Fruit fly (Drosophila melanogaster) whole organism, pupa: ENCODE data around the gene CG6409.

Source experiments
- CG10348 ChIP-seq: fragments of 200-800 bp; sonication (Bioruptor generic); IDR thresholded peaks from 2 replicates; pipeline ENCODE4 v1.3.6; 2022; ENCODE audit warnings: missing biosample characterization, missing genetic modification characterization
- CG12605 ChIP-seq: fragments of 200-800 bp; sonication (Bioruptor generic); IDR thresholded peaks from 2 replicates; pipeline ENCODE4 v1.3.6; 2022; ENCODE audit warnings: missing biosample characterization, missing genetic modification characterization
- CG13204 ChIP-seq: fragments of 200-800 bp; sonication (Bioruptor generic); optimal IDR thresholded peaks from 2 replicates; lab custom pipeline; 2018; ENCODE audit warnings: missing biosample characterization, mild to moderate bottlenecking, missing genetic modification characterization, moderate library complexity
- CG14655 ChIP-seq: fragments of 200-800 bp; sonication (Bioruptor generic); optimal IDR thresholded peaks from 3 replicates; lab custom pipeline; 2017; ENCODE audit warnings: mild to moderate bottlenecking, missing biosample characterization, missing genetic modification reagents, missing genetic modification characterization
- CG15710 ChIP-seq: fragments of 200-800 bp; sonication (Bioruptor generic); optimal IDR thresholded peaks from 2 replicates; lab custom pipeline; 2018; ENCODE audit warnings: missing biosample characterization, mild to moderate bottlenecking, missing genetic modification characterization, moderate library complexity
- CG17806 ChIP-seq: fragments of 200-800 bp; sonication (Bioruptor generic); optimal IDR thresholded peaks from 2 replicates; lab custom pipeline; 2018; ENCODE audit warnings: missing biosample characterization, mild to moderate bottlenecking, missing genetic modification characterization, moderate library complexity
- CG32121 ChIP-seq: fragments of 200-800 bp; sonication (Bioruptor generic); IDR thresholded peaks from 2 replicates; pipeline ENCODE4 v1.3.6; 2022; ENCODE audit warnings: missing biosample characterization, missing genetic modification characterization
- CG34367 ChIP-seq: fragments of 200-800 bp; sonication (Bioruptor generic); optimal IDR thresholded peaks from 2 replicates; lab custom pipeline; 2018; ENCODE audit warnings: missing biosample characterization, mild to moderate bottlenecking, missing genetic modification characterization
- CG4496 ChIP-seq: fragments of 200-800 bp; sonication (Bioruptor generic); IDR thresholded peaks from 3 replicates; pipeline ENCODE4 v1.3.6; 2022; ENCODE audit warnings: missing biosample characterization, missing genetic modification characterization
- CG8159 ChIP-seq: fragments of 200-800 bp; sonication (Bioruptor generic); optimal IDR thresholded peaks from 3 replicates; lab custom pipeline; 2018; ENCODE audit warnings: missing biosample characterization, mild to moderate bottlenecking, missing genetic modification characterization, moderate library complexity
- CG8301 ChIP-seq: fragments of 200-800 bp; sonication (Bioruptor generic); optimal IDR thresholded peaks from 2 replicates; lab custom pipeline; 2018; ENCODE audit warnings: missing biosample characterization, mild to moderate bottlenecking, missing genetic modification characterization
- CG9948 ChIP-seq: fragments of 200-800 bp; sonication (Bioruptor generic); optimal IDR thresholded peaks from 2 replicates; lab custom pipeline; 2018; ENCODE audit warnings: missing biosample characterization, mild to moderate bottlenecking, missing genetic modification characterization, moderate library complexity
- D1 ChIP-seq: fragments of 200-800 bp; sonication (Bioruptor generic); optimal IDR thresholded peaks from 2 replicates; lab custom pipeline; 2018; ENCODE audit warnings: missing biosample characterization, mild to moderate bottlenecking, missing genetic modification characterization, moderate library complexity
- EcR ChIP-seq: fragments of 200-800 bp; sonication (Bioruptor generic); optimal IDR thresholded peaks from 3 replicates; lab custom pipeline; 2019; ENCODE audit warnings: missing biosample characterization, missing genetic modification characterization, mild to moderate bottlenecking, moderate library complexity, missing genetic modification reagents
- Ets98B ChIP-seq: fragments of 200-800 bp; sonication (Bioruptor generic); IDR thresholded peaks from 2 replicates; pipeline ENCODE4 v1.3.6; 2022; ENCODE audit warnings: missing biosample characterization, missing genetic modification characterization
- Pif1A ChIP-seq: fragments of 200-800 bp; sonication (Bioruptor generic); optimal IDR thresholded peaks from 3 replicates; lab custom pipeline; 2016; ENCODE audit warnings: missing biosample characterization, missing genetic modification characterization
- Pif1B ChIP-seq: fragments of 200-800 bp; sonication (Bioruptor generic); optimal IDR thresholded peaks from 3 replicates; lab custom pipeline; 2016; ENCODE audit warnings: missing biosample characterization, missing genetic modification characterization
- Snoo ChIP-seq: fragments of 200-800 bp; sonication (Bioruptor generic); optimal IDR thresholded peaks from 3 replicates; lab custom pipeline; 2017; ENCODE audit warnings: missing biosample characterization, mild to moderate bottlenecking, missing genetic modification characterization, inconsistent platforms
- fd96Ca ChIP-seq: fragments of 200-800 bp; sonication (Bioruptor generic); IDR thresholded peaks from 3 replicates; pipeline ENCODE4 v1.3.6; 2022; ENCODE audit warnings: missing biosample characterization, missing genetic modification characterization
- gl ChIP-seq: fragments of 200-800 bp; sonication (Bioruptor generic); optimal IDR thresholded peaks from 2 replicates; lab custom pipeline; 2018; ENCODE audit warnings: missing biosample characterization, mild to moderate bottlenecking, missing genetic modification characterization
- rn ChIP-seq: fragments of 200-800 bp; sonication (Bioruptor generic); IDR thresholded peaks from 2 replicates; pipeline ENCODE4 v1.3.6; 2022; ENCODE audit warnings: missing biosample characterization, missing genetic modification characterization

Gene CG6409

DNA sequence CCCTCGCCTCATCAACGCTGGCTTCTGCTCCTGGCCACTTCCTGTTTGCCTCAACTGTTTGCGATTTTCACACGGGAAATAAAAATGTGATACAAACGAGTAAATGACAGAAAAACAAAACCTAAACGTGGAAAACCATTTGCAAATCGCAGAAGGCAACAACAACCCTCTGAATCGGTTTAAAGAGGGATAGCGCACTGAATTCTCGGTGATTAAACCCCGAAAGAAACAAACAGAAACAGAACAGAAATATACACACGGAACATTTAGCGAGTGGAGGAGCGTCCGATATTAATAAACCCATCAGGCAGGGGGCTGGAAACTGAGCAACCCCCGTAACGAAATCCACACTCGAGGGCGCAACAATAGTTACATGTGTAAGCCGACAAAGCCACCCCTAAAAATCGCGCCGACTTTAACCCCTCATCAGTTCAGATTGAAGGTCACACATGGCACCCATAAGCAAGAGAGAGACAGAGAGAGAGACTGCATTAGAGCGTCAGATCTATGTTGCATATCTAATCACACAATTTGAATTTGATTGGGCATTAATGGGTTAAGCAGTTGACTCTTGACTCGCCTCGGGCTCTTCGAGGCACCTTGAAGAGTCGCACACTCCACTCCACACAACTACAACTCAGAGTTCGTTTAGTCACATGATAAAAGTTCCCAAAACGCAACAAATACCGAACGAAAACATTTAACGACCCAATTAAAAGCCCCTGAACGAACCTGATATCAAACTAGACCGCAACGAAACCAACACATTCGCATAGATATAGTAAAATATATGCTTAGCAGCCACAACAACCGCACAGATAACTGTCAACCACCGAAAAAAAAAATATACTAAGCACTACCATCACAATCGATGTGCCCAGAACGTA lies 20.3 kb downstream of the CG6409 start:
- no peak for TF ChIP-seq CG4496 (GFP tag; lab: Robert Waterston, UW)
- TF ChIP-seq D1 (tag; lab: Kevin White, UChicago) = no peak
- no peak for TF ChIP-seq CG17806

DNA sequence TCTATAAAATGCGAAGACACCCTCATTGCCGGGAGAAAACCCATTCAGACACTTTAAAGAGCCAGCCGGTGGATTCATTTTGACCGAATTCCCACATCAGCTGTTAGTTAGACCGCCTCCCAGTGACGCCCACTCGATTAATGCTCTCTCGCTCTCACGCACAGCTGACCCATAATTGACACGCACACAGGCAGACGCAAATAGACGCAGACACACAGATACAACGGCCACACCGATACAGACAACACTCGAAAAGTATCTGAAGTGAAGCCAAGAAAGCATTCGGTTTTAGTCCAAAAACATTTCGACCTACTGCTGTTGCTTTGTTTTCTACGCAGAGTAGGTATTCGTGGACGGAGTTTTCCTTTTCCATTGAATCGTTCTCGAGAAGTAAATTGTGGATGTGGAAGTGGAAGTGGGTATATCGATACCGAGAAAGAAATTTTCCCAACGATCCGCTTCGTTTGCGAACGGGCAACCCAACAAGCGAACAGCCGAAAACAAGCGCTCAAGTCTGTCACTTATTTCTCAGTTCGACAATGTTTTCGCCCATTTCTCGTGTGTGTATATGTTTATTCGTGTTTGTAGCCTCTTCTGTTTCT lies 22.0 kb downstream of the CG6409 start:
- TF ChIP-seq CG32121 (GFP tag; lab: Robert Waterston, UW) (peak; percentile 53), CG12605 (no peak), CG8159 (tag; lab: Kevin White, UChicago) (no peak), CG34367 (tag; lab: Kevin White, UChicago) (no peak), CG4496 (GFP tag; lab: Robert Waterston, UW) (0 out of 3 replicates have a peak, but pooled peaks have one; percentile 8)

DNA sequence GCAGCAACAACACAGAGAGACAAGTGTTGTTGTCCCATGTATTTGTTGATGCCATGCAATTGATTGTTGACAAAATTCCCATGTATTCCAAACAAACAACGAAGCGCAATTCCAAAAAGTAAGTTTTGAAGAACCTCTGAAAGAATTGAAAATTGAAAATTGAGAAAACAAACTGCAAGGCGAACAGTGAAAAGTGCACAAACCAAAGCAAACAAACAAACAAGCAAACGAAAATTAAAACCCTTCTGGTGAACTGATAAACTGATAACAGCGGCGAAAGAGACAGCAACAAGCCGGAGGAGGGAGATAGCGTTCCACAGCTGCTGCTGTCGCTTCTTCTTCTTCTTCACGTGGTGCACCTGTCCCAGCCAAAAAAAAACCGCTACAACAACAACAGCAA lies 23.6 kb downstream of the CG6409 start:
- TF ChIP-seq Snoo (tag; lab: Kevin White, UChicago) (peak; percentile 11), CG8301 (tag; lab: Kevin White, UChicago) (no peak)

DNA sequence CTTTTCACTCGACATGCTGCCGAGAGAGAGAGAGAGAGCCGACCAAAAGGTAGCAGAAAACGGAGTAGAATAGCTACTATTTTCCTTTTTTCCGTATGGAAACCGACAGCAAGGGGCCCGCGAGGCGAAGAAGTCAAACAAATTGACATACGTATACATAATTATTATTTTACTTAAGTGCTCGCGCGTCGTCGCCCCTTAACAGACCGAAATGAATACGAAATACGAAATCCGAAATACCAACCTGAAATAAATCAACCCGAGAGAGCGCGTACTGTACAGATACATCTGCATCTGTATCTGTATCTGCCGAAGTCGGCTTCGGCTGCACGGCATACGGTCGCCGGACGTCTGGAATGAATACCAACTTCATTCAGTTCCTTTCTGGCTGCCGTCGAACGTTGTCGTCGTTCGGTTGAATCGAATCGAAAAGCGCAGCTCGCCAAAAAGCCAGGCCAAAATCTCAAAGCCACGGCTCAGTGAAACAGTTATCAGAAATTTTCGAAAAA lies 24.6 kb downstream of the CG6409 start:
- TF ChIP-seq CG34367 (tag; lab: Kevin White, UChicago) (no peak), Pif1A (GFP tag; lab: Kevin White, UChicago) (peak; percentile 19), CG12605 (peak; percentile 77; the same call in 1 of the 2 replicates), fd96Ca (GFP tag; lab: Robert Waterston, UW) (peak; percentile 57; the same call in 1 of the 3 replicates), Snoo (tag; lab: Kevin White, UChicago) (no peak), CG9948 (tag; lab: Kevin White, UChicago) (no peak), Pif1B (GFP tag; lab: Kevin White, UChicago) (peak; percentile 61), CG4496 (GFP tag; lab: Robert Waterston, UW) (peak; percentile 82), rn (GFP tag; lab: Robert Waterston, UW) (no peak), Ets98B (GFP tag; lab: Robert Waterston, UW) (peak; percentile 68), CG15710 (tag; lab: Kevin White, UChicago) (no peak), D1 (tag; lab: Kevin White, UChicago) (peak; percentile 25), gl (tag; lab: Kevin White, UChicago) (no peak), CG8301 (tag; lab: Kevin White, UChicago) (peak; percentile 0), CG32121 (GFP tag; lab: Robert Waterston, UW) (peak; percentile 75), CG14655 (GFP tag; lab: Kevin White, UChicago) (no peak), EcR (GFP tag; lab: Kevin White, UChicago) (peak; percentile 87), CG8159 (tag; lab: Kevin White, UChicago) (peak; percentile 14), CG13204 (GFP tag; lab: Kevin White, UChicago) (peak; percentile 75), CG17806 (no peak), CG10348 (GFP tag; lab: Robert Waterston, UW) (no peak)

DNA sequence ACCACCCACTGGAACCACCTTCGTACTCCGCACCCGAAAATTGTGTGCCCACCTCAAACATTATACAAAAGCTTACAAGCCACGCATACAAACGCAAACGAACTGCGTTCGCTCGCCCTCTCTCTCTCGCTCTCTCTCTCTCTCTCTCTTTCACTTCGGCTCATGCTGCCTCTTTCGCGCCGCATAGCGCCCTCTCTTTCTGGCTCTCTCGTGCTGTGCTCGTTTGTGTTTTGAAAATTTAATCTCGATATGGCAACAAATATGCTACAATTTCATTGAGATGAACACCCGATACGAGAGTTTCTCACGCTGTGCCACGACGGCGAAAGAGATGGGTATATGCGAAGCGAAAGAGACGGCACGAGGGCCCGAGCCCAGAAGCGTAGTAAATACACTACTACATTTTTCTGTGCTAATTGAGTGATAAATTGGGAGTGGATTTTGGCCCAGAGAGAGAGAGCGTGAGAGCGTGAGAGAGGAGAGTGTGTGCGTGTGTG lies 25.6 kb downstream of the CG6409 start:
- peak; percentile 70; the same call in 1 of the 2 replicates for TF ChIP-seq CG32121 (GFP tag; lab: Robert Waterston, UW)
- TF ChIP-seq CG4496 (GFP tag; lab: Robert Waterston, UW) = peak; percentile 76
- peak; percentile 10 for TF ChIP-seq CG15710 (tag; lab: Kevin White, UChicago)
- TF ChIP-seq Pif1B (GFP tag; lab: Kevin White, UChicago) = peak; percentile 65
- TF ChIP-seq fd96Ca (GFP tag; lab: Robert Waterston, UW) = peak; percentile 75
- TF ChIP-seq CG34367 (tag; lab: Kevin White, UChicago) = no peak
- peak; percentile 36 for TF ChIP-seq CG13204 (GFP tag; lab: Kevin White, UChicago)
- peak; percentile 17 for TF ChIP-seq CG17806
- TF ChIP-seq Pif1A (GFP tag; lab: Kevin White, UChicago) = no peak
- TF ChIP-seq D1 (tag; lab: Kevin White, UChicago) = no peak
- TF ChIP-seq CG14655 (GFP tag; lab: Kevin White, UChicago) = peak; percentile 15
- TF ChIP-seq gl (tag; lab: Kevin White, UChicago) = peak; percentile 21
- peak; percentile 16 for TF ChIP-seq Snoo (tag; lab: Kevin White, UChicago)
- TF ChIP-seq EcR (GFP tag; lab: Kevin White, UChicago) = peak; percentile 84
- TF ChIP-seq CG12605 = no peak; the same call in 1 of the 2 replicates
- TF ChIP-seq Ets98B (GFP tag; lab: Robert Waterston, UW) = peak; percentile 73
- peak; percentile 10 for TF ChIP-seq CG8159 (tag; lab: Kevin White, UChicago)
- TF ChIP-seq, all 21 proteins: peak for 13
